Worm (Caenorhabditis elegans): ENCODE measurements around the gene T11F9.7.

The T11F9.7 gene

DNA sequence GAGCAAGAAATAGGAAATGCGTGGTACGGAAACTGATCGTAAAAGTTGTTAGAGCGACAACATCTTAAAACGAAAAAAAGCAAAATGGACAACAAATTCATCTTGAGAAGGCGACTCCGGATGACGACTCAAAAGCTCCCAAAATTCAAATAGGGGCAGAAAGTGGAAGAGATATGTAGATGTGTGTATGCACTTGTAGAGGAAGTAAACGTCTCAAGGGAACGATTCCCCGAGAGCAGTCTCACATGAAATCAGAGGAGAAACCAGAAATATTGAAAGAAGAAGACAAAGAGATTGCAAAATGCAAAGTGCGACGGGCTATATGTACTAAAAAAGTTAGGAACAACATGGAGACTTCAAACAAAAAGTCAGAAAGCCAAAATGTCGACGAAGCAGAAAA is 32.2 kb upstream of the T11F9.7 start, which contains the start of gene F57B7.2:
F57B7.2 (minus strand) TSS at position 101 of the 400 bp plus-strand sequence.
- TF ChIP-seq pha-4 (tag; optimal IDR thresholded peaks at IDR 0.05) (no peak), ceh-28 (tag; optimal IDR thresholded peaks at IDR 0.05) (no peak), skn-1 (tag; optimal IDR thresholded peaks at IDR 0.05) (no peak), elt-1 (tag; optimal IDR thresholded peaks at IDR 0.05) (no peak), fos-1 (tag; optimal IDR thresholded peaks at IDR 0.05) (no peak), R02D3.7 (tag; optimal IDR thresholded peaks at IDR 0.05) (no peak), nfya-1 (tag; optimal IDR thresholded peaks at IDR 0.05; ENCODE audit: insufficient read depth) (peak; percentile 16), ceh-9 (tag; optimal IDR thresholded peaks at IDR 0.05) (no peak), tbx-2 (tag; optimal IDR thresholded peaks at IDR 0.05) (no peak), nhr-67 (tag; optimal IDR thresholded peaks at IDR 0.05) (no peak), unc-62 (GFP tag; optimal IDR thresholded peaks at IDR 0.05) (peak; percentile 6), eor-1 (tag; optimal IDR thresholded peaks at IDR 0.05) (no peak)

DNA sequence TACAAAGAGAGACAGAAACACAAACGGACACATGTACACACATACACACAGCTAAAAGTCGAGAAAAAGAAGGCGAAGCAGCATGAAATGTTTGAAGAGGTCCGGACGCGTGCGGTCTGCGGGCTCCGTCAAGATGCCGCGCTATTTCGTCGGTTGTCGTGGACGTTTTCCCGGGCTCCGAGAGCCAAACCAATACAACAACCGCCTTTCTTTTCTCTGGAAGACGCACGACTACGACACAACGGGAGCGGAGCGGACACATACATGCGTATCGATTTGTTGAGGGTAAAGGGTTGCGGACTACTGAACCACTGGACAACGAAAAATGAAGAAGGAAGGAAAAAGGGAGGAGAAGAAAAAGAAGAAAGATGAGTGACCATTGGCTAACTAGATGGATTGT is 30.4 kb upstream of the T11F9.7 start:
- peak; percentile 28 for TF ChIP-seq ceh-28 (tag; optimal IDR thresholded peaks at IDR 0.05)
- TF ChIP-seq mml-1 (tag; optimal IDR thresholded peaks at IDR 0.05) = no peak
- no peak for TF ChIP-seq elt-2 (tag; optimal IDR thresholded peaks at IDR 0.05)
- TF ChIP-seq fkh-10 (GFP tag; optimal IDR thresholded peaks at IDR 0.05) = no peak
- TF ChIP-seq snpc-4 (tag; optimal IDR thresholded peaks at IDR 0.05) = peak; percentile 20
- TF ChIP-seq skn-1 (tag; optimal IDR thresholded peaks at IDR 0.05) = no peak
- no peak for TF ChIP-seq eor-1 (tag; optimal IDR thresholded peaks at IDR 0.05)
- no peak for TF ChIP-seq nhr-67 (tag; optimal IDR thresholded peaks at IDR 0.05)
- TF ChIP-seq pqm-1 (tag; optimal IDR thresholded peaks at IDR 0.05) = no peak
- no peak for TF ChIP-seq fkh-2 (tag; optimal IDR thresholded peaks at IDR 0.05)
- TF ChIP-seq lsy-12 (tag; optimal IDR thresholded peaks at IDR 0.05) = no peak
- no peak for TF ChIP-seq aly-2 (tag; optimal IDR thresholded peaks at IDR 0.05)
- no peak for TF ChIP-seq nhr-43 (tag; optimal IDR thresholded peaks at IDR 0.05; ENCODE audit: poor library complexity, severe bottlenecking)
- no peak for TF ChIP-seq R02D3.7 (tag; optimal IDR thresholded peaks at IDR 0.05)
- no peak for TF ChIP-seq ama-1 (optimal IDR thresholded peaks at IDR 0.05)
- TF ChIP-seq nhr-28 (tag; optimal IDR thresholded peaks at IDR 0.05) = no peak
- no peak for TF ChIP-seq tbx-2 (tag; optimal IDR thresholded peaks at IDR 0.05)
- no peak for TF ChIP-seq pha-4 (tag; optimal IDR thresholded peaks at IDR 0.05)
- TF ChIP-seq unc-62 (GFP tag; optimal IDR thresholded peaks at IDR 0.05) = peak; percentile 52
- TF ChIP-seq mdl-1 (tag; optimal IDR thresholded peaks at IDR 0.05) = no peak
- TF ChIP-seq hmg-11 (tag; optimal IDR thresholded peaks at IDR 0.05) = peak; percentile 30
- no peak for TF ChIP-seq jun-1 (tag; optimal IDR thresholded peaks at IDR 0.05)
- peak; percentile 48 for TF ChIP-seq egl-5 (tag; optimal IDR thresholded peaks at IDR 0.05)
- peak; percentile 73 for TF ChIP-seq lin-39 (tag; optimal IDR thresholded peaks at IDR 0.05)
- TF ChIP-seq ceh-9 (tag; optimal IDR thresholded peaks at IDR 0.05) = no peak
- peak; percentile 86 for TF ChIP-seq nfya-1 (tag; optimal IDR thresholded peaks at IDR 0.05; ENCODE audit: insufficient read depth)

DNA sequence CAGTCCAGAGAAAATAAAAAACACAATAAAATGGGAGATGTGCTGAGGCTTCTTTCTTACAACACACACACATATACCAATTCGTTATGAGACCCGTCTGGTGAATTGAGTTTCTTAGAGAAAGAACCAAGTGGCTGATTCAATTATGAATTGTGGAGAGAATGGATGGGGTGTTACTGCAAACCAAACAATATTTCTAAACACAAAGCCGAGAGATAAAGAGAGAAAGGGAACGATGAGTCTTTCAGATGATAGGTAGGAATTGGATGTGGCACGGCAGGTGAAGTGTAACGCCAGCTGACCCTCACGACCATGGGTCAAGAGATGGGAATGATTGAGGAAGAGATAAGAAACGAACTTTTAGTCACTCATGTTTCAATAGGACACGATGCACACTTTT is 29.4 kb upstream of the T11F9.7 start, which contains the start of gene mig-17:
mig-17 (plus strand) TSS at position 389 of the 400 bp plus-strand sequence.
- TF ChIP-seq skn-1 (tag; optimal IDR thresholded peaks at IDR 0.05) (no peak), nfya-1 (tag; optimal IDR thresholded peaks at IDR 0.05; ENCODE audit: insufficient read depth) (peak; percentile 23), tbx-2 (tag; optimal IDR thresholded peaks at IDR 0.05) (no peak), egl-5 (tag; optimal IDR thresholded peaks at IDR 0.05) (peak; percentile 53), nhr-28 (tag; optimal IDR thresholded peaks at IDR 0.05) (no peak), nhr-76 (tag; optimal IDR thresholded peaks at IDR 0.05) (no peak)

DNA sequence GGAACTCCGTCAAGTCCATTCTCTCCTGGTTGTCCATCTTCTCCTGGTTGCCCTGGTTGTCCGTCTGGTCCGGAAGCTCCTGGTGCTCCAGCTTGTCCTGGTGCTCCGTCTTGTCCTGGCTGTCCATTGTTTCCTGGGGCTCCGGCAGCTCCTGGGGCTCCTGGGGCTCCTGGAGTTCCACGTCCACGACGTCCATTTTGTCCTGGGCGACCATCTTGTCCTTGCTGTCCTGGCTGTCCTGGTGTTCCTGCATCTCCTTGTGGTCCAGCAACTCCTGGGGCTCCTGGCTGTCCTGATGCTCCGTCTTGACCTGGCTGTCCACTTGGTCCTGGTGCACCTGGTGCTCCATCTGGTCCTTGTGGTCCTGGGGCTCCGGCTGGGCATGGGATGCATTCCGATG is 26.3 kb upstream of the T11F9.7 start:
- TF ChIP-seq nhr-23 (tag; optimal IDR thresholded peaks at IDR 0.05) (no peak), ceh-28 (tag; optimal IDR thresholded peaks at IDR 0.05) (no peak), nhr-25 (tag; optimal IDR thresholded peaks at IDR 0.05) (no peak), nhr-12 (tag; optimal IDR thresholded peaks at IDR 0.05) (no peak), ZK546.5 (tag; optimal IDR thresholded peaks at IDR 0.05) (no peak), mml-1 (tag; optimal IDR thresholded peaks at IDR 0.05) (no peak), aly-2 (tag; optimal IDR thresholded peaks at IDR 0.05) (no peak), lsy-12 (tag; optimal IDR thresholded peaks at IDR 0.05) (no peak), fos-1 (tag; optimal IDR thresholded peaks at IDR 0.05) (no peak), nhr-67 (tag; optimal IDR thresholded peaks at IDR 0.05) (no peak), egl-5 (tag; optimal IDR thresholded peaks at IDR 0.05) (no peak), nhr-28 (tag; optimal IDR thresholded peaks at IDR 0.05) (no peak), unc-62 (GFP tag; optimal IDR thresholded peaks at IDR 0.05) (no peak), zag-1 (tag; optimal IDR thresholded peaks at IDR 0.05) (no peak), daf-12 (tag; optimal IDR thresholded peaks at IDR 0.05) (no peak), elt-3 (tag; optimal IDR thresholded peaks at IDR 0.05) (no peak)

Data from whole organism, L3 larva.